Worm (Caenorhabditis elegans): Measurements from ENCODE around the gene W02A2.12.

Gene W02A2.12

DNA sequence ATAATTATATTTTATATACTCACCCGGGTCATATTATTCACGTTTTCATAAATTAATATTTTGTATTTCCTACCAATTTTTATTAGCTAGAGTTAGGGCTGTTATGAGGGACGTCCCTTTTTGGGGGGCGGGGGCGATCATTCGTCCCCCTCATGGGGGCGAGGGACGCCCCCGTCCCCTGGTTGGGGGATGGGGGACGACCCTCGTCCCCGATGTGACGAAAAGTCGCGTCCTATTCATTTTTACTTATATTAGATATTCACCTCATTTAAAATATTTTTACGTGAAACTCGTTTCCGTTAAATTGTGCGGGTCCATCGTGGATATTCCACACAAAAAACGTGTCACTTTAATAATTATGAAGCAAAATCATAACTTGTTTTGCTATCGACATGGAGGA lies at the start of gene W02A2.12:
Gene W02A2.12, minus strand, starts transcription at position 240 of the 400 bp plus-strand sequence.
- TF ChIP-seq unc-62 (GFP tag; optimal IDR thresholded peaks at IDR 0.05): no peak

DNA sequence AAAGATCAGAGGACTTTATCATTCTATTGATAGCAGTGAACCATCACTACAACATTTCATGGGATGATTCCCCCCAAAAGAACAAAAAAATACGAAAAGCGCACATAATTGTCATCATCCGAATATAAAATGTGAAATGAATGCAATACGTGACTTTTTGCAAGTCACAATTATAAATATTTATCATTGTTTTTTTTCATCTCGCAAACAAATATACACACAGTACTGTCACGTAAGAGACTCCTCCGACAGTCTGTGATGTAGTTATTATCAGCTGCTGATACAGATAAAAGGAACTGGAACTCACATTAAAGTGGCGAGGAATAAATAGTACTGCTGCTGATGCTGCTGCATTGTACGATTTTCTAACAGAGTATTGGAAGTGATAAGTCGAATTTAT lies 47.7 kb upstream of the W02A2.12 start:
- no peak for TF ChIP-seq unc-62 (GFP tag; optimal IDR thresholded peaks at IDR 0.05)

DNA sequence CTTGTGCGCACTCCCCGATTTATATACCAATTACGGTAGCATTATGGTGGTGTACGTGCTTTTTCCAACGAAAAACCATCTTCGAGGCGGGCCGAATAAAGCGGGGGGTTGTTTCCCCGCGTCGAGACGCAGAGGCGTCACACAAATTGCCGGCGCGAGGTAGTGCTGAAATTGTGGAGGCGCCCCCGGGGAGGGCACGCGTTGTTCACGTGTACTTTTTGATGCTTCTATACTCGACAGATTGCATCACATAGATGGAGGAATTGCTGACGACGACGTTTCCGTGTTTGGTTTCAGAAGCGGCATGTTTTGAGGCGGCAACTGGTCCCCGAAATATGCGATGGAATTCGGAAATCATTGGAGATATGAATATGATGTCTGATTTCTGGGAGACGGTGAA lies 46.6 kb upstream of the W02A2.12 start:
- no peak for TF ChIP-seq unc-62 (GFP tag; optimal IDR thresholded peaks at IDR 0.05)

DNA sequence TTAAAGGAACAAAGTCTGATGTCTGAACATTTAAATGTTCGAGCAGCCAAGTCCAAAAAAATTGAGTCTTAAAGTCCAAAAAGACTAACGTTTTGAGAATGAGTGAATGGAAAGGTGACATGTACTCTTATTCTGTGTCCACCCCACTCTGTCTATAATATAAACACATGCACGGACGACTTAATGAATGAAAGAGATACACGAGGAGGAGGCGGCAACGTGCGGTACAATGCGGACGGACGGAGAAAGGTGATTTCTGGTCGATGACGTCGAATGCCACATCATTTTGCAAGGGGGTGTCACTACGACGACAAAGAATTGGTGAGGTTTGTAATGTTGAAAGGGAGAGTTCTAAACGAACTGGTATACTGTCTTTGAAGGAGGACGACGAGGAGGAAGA lies 46.1 kb upstream of the W02A2.12 start:
- TF ChIP-seq unc-62 (GFP tag; optimal IDR thresholded peaks at IDR 0.05): no peak

DNA sequence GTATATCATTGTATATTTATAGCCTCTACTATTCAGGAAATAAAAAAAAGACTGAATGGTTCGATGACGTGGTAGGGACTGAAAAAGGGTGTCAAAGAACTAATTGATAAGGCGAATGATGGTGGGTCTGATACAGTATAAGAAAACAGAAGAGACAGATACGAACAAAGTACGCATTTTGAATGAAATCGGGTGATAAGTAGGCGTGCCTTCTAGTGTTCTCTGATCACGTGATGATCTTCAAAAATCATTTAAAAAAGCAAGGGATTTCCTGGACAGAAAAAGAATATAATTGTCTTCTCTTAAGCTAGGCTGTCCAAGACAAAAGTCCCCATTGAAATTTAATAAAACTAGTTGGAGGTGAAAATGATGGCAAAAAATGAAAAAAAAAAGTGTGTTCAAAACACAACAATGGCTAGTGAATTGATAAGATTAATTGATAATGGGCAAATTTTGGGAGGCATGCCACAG lies 44.6 kb upstream of the W02A2.12 start:
- no peak for TF ChIP-seq unc-62 (GFP tag; optimal IDR thresholded peaks at IDR 0.05)

DNA sequence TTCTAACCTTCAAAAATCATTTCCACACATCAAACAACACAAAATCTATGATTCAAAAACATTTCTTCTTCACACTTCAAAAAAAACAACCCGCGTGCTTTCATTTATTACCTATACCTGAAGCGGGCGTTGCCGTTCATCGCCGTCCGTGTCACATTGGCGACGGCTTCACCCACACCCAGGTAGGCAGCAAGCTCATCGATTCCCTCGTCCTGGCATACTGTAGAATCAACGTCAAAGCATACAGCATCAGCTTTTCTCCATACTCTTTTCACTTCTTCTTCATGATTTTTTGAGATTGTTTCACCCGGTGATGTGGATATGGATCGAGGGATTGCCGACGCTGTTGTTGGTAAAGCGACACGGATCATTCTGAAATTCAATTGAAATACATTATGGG lies 43.6 kb upstream of the W02A2.12 start:
- no peak for TF ChIP-seq unc-62 (GFP tag; optimal IDR thresholded peaks at IDR 0.05)

DNA sequence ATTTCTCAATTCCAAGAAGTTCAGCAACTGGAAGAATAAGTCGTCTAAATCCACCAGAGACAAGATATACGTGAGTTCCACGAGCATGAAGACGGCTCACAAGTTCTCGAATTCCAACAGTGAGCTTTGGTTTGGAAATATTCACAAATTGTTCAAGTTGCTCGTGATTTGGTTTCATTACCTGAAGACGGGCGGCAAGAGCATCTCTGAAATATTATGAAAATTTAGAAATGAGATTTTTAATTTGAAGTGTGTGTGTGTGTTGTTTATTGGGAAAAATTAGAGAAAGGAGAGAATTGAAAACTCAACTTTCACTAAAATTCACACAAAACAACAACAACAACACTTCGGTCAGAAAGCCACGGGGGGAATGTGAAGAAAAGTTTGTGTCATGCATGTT lies 42.1 kb upstream of the W02A2.12 start:
- TF ChIP-seq unc-62 (GFP tag; optimal IDR thresholded peaks at IDR 0.05): no peak

DNA sequence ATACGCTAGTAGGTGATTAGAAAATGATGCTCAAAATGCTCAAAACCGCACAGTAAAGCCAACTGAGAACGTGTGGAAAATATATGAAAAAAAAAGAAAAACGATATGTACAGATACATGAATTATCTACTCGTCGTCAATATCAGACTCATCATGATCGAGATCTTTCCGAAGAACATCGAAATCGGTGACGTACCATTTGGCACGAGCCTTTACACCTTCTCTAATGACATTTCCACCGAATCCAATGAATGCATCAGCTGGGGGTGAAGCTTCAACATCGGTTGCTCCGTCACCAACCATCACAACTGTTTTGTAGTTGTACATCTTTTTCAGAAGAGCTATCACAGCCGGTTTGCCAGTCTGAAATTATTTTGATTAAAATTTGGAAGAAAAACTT lies 40.6 kb upstream of the W02A2.12 start:
- no peak for TF ChIP-seq unc-62 (GFP tag; optimal IDR thresholded peaks at IDR 0.05)

DNA sequence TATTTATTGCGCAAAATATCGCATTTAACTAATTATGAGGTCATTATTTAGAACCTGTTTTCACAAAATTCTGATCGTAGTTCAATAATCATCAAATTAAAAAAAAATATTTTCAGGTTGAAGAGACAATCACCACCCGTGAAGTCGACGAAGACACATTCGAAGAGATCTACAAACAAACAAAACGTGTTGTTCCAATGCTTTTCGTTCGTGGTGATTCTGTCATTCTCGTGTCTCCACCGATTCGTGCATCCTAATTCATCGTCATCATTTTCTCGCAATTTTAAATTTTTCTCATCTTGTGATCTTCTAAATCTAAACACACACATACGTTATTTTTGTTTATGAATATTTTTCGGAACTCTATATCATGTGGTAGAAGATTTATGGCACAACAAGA lies 40.1 kb upstream of the W02A2.12 start:
- no peak for TF ChIP-seq unc-62 (GFP tag; optimal IDR thresholded peaks at IDR 0.05)

DNA sequence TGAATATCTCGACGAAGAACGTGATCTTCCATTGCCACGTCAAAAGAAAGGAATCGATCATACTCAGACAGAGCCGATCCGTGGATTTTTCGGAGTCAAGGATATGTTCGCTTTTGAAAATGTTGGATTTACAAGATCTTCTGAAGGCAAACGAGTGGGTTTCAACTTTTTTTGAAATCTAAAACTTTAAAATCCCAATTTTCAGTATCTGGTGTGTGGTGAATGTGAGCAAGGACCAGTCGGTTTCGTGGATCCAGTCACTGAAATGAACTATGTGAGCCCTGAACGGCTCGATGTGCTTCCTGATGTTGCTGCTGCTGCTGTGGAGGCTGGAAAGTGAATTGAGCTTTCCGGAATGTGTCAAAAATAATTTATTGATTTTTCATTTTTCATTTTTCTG lies 38.3 kb upstream of the W02A2.12 start, which contains the start of gene lsm-3:
Gene lsm-3, plus strand, starts transcription at position 301 of the 400 bp plus-strand sequence.
- no peak for TF ChIP-seq unc-62 (GFP tag; optimal IDR thresholded peaks at IDR 0.05)

DNA sequence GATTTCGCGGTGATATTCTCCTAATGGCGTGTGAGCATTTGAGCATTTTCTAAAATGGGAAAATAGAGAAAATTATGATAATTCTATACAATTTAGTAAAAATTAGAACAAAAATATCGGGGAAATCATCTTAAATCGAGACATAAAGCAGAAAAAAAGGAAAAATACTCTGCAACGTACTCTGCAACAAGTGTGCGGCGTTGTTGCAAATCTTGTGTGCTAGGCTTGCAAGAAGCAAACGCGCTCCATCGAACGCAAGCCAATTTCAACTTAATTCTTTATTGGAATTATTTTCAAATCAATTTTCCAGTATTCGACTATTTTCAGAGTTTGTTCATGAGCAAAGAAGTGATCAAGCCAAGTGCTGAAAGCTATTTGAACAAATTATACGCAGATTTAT lies 37.4 kb upstream of the W02A2.12 start, which contains the start of the genes Y62E10A.20, Y62E10A.23 and mdt-9:
Gene Y62E10A.20, minus strand, starts transcription at position 49 of the 400 bp plus-strand sequence.
Gene Y62E10A.23, plus strand, starts transcription at position 282 of the 400 bp plus-strand sequence.
Gene mdt-9, plus strand, starts transcription at position 338 of the 400 bp plus-strand sequence.
- TF ChIP-seq unc-62 (GFP tag; optimal IDR thresholded peaks at IDR 0.05): no peak

DNA sequence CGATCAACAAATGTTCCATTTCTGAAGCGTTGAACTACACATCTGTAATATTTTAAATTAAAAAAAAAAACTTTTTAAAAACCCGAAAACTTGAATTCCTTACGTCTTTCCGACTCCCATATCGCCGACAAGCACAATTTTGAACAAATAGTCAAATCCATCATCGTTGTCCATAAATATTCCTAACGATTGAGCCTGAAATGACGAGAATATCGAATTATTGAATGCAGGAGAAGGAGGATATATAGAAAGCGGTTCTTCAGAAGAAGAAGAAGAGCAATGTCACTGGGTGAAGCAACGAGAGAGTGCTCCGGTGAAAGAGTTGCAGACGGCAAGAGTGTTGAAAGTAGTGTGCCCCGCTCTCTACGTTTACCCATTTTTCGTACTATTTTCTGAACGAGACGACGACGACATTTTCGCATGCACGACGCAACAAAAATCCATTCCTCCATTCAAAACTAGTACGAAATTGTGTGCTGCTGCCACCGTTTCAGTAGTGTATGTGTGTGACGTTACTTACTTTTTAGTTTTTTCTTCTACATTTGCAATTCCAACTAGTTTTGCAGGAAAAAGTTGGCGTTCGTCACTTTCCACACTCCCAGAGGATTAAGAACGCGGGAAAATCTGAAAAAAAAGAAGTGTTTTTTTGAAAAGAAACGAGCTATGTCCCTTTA lies 35.3 kb upstream of the W02A2.12 start, which contains the start of gene rab-19:
Gene rab-19, minus strand, starts transcription at position 624 of the 674 bp plus-strand sequence.
- TF ChIP-seq unc-62 (GFP tag; optimal IDR thresholded peaks at IDR 0.05): no peak

DNA sequence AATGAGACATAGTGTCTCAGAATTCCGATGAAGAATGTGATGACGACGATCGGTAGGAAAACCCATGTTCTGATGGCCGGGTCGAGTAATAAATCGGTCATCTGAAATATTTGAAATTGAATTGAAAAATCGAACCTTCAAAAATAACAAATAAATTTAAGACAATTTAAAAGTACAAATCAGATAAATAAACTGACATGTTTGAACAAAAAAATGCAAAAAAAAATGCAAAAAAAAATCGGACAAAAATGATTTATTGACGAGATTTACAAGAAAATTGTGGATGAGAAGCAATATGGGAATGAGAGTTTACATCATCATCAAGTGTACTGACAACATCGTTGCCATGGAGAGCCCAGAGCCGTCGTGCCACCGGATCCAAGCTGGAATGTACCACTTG lies 33.2 kb upstream of the W02A2.12 start, which contains the start of gene emc-3:
Gene emc-3, minus strand, starts transcription at position 101 of the 400 bp plus-strand sequence.
- TF ChIP-seq unc-62 (GFP tag; optimal IDR thresholded peaks at IDR 0.05): no peak

DNA sequence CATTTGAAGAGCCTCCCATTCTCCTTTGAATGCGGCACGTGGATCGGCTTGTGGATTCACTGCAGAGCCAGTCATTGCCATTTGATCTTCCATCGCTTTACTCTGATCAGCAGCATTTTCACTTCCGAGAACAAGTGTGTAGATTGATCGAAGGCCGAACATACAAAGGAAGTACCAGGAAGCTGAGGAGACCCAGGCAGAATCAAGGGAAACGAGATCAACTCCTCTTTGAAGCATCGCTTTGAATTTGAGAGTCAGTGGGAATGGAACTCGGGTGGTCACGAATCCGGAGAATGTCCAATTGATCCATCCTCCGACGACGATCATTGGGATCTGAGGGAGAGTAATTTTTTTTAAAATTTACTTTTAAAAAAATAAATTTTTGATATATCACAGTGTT lies 31.9 kb upstream of the W02A2.12 start:
- TF ChIP-seq unc-62 (GFP tag; optimal IDR thresholded peaks at IDR 0.05): no peak

DNA sequence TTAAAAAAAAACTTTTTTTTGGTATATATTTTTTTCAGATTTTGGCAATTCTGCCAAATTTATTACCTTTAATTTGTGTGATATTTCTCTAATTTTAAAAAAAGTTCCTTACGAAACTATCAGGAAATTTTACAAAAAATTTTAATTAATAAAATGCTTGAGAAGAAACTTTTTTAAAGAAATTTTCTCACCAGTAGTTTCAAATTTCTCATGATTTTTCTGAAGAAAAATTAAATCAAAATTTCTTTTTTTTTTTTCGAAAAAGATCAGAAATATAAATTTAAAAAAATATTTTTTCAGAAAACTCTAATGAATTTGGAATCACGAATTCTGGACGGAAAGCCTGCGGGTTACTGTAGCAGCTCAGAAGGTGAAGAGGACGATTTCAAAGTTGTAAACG lies 29.1 kb upstream of the W02A2.12 start, which contains the start of gene mau-8:
Gene mau-8, plus strand, starts transcription at position 301 of the 400 bp plus-strand sequence.
- no peak for TF ChIP-seq unc-62 (GFP tag; optimal IDR thresholded peaks at IDR 0.05)

DNA sequence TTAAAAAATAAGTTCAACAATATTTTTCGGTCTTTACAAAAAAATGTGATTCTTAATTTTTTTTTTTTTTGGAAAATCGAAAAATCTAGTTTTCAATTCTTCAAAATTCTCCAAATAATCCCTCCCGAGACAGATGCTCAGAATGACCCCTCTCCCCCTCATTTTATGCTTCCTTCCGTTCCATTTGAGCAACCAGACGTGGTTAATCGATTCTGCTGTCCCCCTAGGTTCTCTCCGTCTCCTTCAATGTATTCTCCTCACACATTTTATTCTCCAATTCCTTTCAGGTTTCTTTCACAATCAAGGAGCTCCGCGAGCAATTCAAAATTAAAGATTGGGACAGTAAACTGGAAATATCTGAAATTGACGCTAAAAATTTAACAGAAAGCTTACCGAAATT lies 26.3 kb upstream of the W02A2.12 start:
- TF ChIP-seq unc-62 (GFP tag; optimal IDR thresholded peaks at IDR 0.05): no peak

DNA sequence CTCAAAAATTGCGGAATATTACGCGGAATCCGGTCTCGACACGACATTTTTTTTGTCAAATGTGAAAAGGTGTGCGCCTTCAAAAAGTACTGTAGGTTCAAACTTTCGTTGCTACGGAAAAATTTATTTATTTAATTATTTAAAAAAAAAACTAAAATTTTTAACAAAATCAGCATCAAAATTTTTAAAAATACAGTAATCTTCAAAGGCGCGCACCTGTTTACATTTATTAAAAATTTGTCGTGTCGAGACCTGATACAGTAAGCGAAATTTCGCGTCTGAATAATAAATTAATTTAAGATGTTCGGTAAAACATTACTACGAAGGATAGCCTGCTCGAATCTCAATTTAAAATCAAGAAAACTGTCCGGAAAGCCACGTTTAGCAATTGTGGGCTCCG lies 23.1 kb upstream of the W02A2.12 start, which contains the start of gene Y62E10A.6:
Gene Y62E10A.6, plus strand, starts transcription at position 301 of the 400 bp plus-strand sequence.
- no peak for TF ChIP-seq unc-62 (GFP tag; optimal IDR thresholded peaks at IDR 0.05)

Data from whole organism, dauer.